Fruit fly (Drosophila melanogaster) whole organism, embryonic: ENCODE measurements around the gene CG13690.

ENCODE experiments used
- Atf6 ChIP-seq: fragments of 200-800 bp; sonication (Bioruptor generic); IDR thresholded peaks from 2 replicates; pipeline ENCODE4 v1.3.6; 2022; ENCODE audit warnings: missing biosample characterization, missing genetic modification characterization
- B-H2 ChIP-seq: fragments of 200-800 bp; sonication (Bioruptor generic); optimal IDR thresholded peaks from 2 replicates; lab custom pipeline; 2018; ENCODE audit warnings: missing biosample characterization, mild to moderate bottlenecking, missing genetic modification characterization
- Bgb ChIP-seq: fragments of 200-800 bp; sonication (Bioruptor generic); IDR thresholded peaks from 2 replicates; pipeline ENCODE4 v1.3.6; 2022; ENCODE audit warnings: missing biosample characterization, missing genetic modification characterization; ENCODE audit not compliant: partially characterized antibody
- Blimp-1 ChIP-seq: fragments of 200-800 bp; sonication (Bioruptor generic); optimal IDR thresholded peaks from 3 replicates; lab custom pipeline; 2018; ENCODE audit warnings: missing biosample characterization, missing genetic modification characterization, mild to moderate bottlenecking, moderate library complexity, missing genetic modification reagents
- CG10209 ChIP-seq: fragments of 200-800 bp; sonication (Bioruptor generic); optimal IDR thresholded peaks from 3 replicates; lab custom pipeline; 2017; ENCODE audit warnings: missing biosample characterization, mild to moderate bottlenecking, missing genetic modification characterization, missing genetic modification reagents
- CG11247 ChIP-seq: fragments of 200-800 bp; sonication (Bioruptor generic); IDR thresholded peaks from 2 replicates; pipeline ENCODE4 v1.3.6; 2022; ENCODE audit warnings: missing biosample characterization, missing genetic modification characterization
- CG12942 ChIP-seq: fragments of 200-800 bp; sonication (Bioruptor generic); optimal IDR thresholded peaks from 3 replicates; lab custom pipeline; 2016; ENCODE audit warnings: missing biosample characterization, missing genetic modification characterization
- CG13775 ChIP-seq: fragments of 200-800 bp; sonication (Bioruptor generic); optimal IDR thresholded peaks from 3 replicates; lab custom pipeline; 2017; ENCODE audit warnings: missing biosample characterization, mild to moderate bottlenecking, missing genetic modification characterization
- CG13894 ChIP-seq: fragments of 200-800 bp; sonication (Bioruptor generic); optimal IDR thresholded peaks from 3 replicates; lab custom pipeline; 2018; ENCODE audit warnings: missing biosample characterization, mild to moderate bottlenecking, missing genetic modification characterization, moderate library complexity
- CG16779 ChIP-seq: fragments of 200-800 bp; sonication (Bioruptor generic); IDR thresholded peaks from 2 replicates; pipeline ENCODE4 v1.3.6; 2022; ENCODE audit warnings: missing biosample characterization, missing genetic modification characterization
- CG17359 ChIP-seq: fragments of 200-800 bp; sonication (Bioruptor generic); optimal IDR thresholded peaks from 3 replicates; lab custom pipeline; 2018; ENCODE audit warnings: missing biosample characterization, mild to moderate bottlenecking, missing genetic modification characterization, moderate library complexity
- CG30020 ChIP-seq: fragments of 200-800 bp; optimal IDR thresholded peaks from 2 replicates; lab custom pipeline; 2019; ENCODE audit warnings: missing biosample characterization, mild to moderate bottlenecking, missing genetic modification characterization, moderate library complexity
- CG3726 ChIP-seq: fragments of 200-800 bp; sonication (Bioruptor generic); IDR thresholded peaks from 3 replicates; pipeline ENCODE4, ENCODE4 v1.3.6; 2022; ENCODE audit warnings: missing biosample characterization, missing genetic modification characterization
- CG43689 ChIP-seq: fragments of 200-800 bp; sonication (Bioruptor generic); IDR thresholded peaks from 2 replicates; pipeline ENCODE4 v1.3.6; 2022; ENCODE audit warnings: missing biosample characterization, missing genetic modification characterization
- CG5245 ChIP-seq: fragments of 200-800 bp; sonication (Bioruptor generic); optimal IDR thresholded peaks from 3 replicates; lab custom pipeline; 2016; ENCODE audit warnings: missing biosample characterization, missing genetic modification characterization
- CG7556 ChIP-seq: fragments of 200-800 bp; sonication (Bioruptor generic); optimal IDR thresholded peaks from 2 replicates; lab custom pipeline; 2017; ENCODE audit warnings: missing biosample characterization, mild to moderate bottlenecking, missing genetic modification characterization
- CG7839 ChIP-seq: fragments of 200-800 bp; sonication (Bioruptor generic); optimal IDR thresholded peaks from 3 replicates; lab custom pipeline; 2018; ENCODE audit warnings: missing biosample characterization, mild to moderate bottlenecking, missing genetic modification characterization, moderate library complexity
- CG8388 ChIP-seq: fragments of 200-800 bp; sonication (Bioruptor generic); optimal IDR thresholded peaks from 2 replicates; lab custom pipeline; 2019; ENCODE audit warnings: missing biosample characterization, mild to moderate bottlenecking, missing genetic modification characterization, moderate library complexity
- CG8944 ChIP-seq: fragments of 200-800 bp; sonication (Bioruptor generic); optimal IDR thresholded peaks from 3 replicates; lab custom pipeline; 2016; ENCODE audit warnings: missing biosample characterization, missing genetic modification characterization
- CG9797 ChIP-seq: fragments of 200-800 bp; sonication (Bioruptor generic); optimal IDR thresholded peaks from 3 replicates; lab custom pipeline; 2018; ENCODE audit warnings: missing biosample characterization, mild to moderate bottlenecking, missing genetic modification characterization
- CG9932 ChIP-seq: fragments of 200-800 bp; sonication (Bioruptor generic); IDR thresholded peaks from 2 replicates; pipeline ENCODE4 v1.3.6; 2022; ENCODE audit warnings: missing biosample characterization, missing genetic modification characterization
- E2f2 ChIP-seq: fragments of 200-800 bp; sonication (Bioruptor generic); IDR thresholded peaks from 2 replicates; pipeline ENCODE4 v1.3.6; 2022; ENCODE audit warnings: missing biosample characterization, missing genetic modification characterization
- H2.0 ChIP-seq: fragments of 200-800 bp; sonication (Bioruptor generic); IDR thresholded peaks from 2 replicates; pipeline ENCODE4 v1.3.6; 2022; ENCODE audit warnings: missing biosample characterization, missing genetic modification characterization
- HLHmδ ChIP-seq: fragments of 200-800 bp; sonication (Bioruptor generic); optimal IDR thresholded peaks from 2 replicates; lab custom pipeline; 2018; ENCODE audit warnings: missing biosample characterization, mild to moderate bottlenecking, missing genetic modification characterization, moderate library complexity
- Hey ChIP-seq: fragments of 200-800 bp; sonication (Bioruptor generic); optimal IDR thresholded peaks from 3 replicates; lab custom pipeline; 2018; ENCODE audit warnings: missing biosample characterization, mild to moderate bottlenecking, missing genetic modification characterization
- HmgZ ChIP-seq: fragments of 200-800 bp; sonication (Bioruptor generic); optimal IDR thresholded peaks from 2 replicates; lab custom pipeline; 2018; ENCODE audit warnings: missing biosample characterization, mild to moderate bottlenecking, missing genetic modification characterization
- Hr39 ChIP-seq: fragments of >200 bp; optimal IDR thresholded peaks from 2 replicates; lab custom pipeline; 2017
- Hr78 ChIP-seq, 2 experiments: fragments of 200-800 bp in 1 of 2; fragments of >200 bp in 1 of 2; sonication (Bioruptor generic) in 1 of 2; optimal IDR thresholded peaks; 2 replicates each; lab custom pipeline; 2017 to 2019; ENCODE audit warnings: missing biosample characterization in 2 of 2, missing genetic modification characterization in 2 of 2, mild to moderate bottlenecking in 1 of 2, moderate library complexity in 1 of 2
- Med ChIP-seq: fragments of 200-800 bp; sonication (Bioruptor generic); peaks from one replicate; lab custom pipeline; 2016; ENCODE audit warnings: missing biosample characterization, missing genetic modification characterization, mild to moderate bottlenecking, inconsistent platforms, moderate library complexity
- NfI ChIP-seq: fragments of 200-800 bp; sonication (Bioruptor generic); optimal IDR thresholded peaks from 3 replicates; lab custom pipeline; 2018; ENCODE audit warnings: missing biosample characterization, mild to moderate bottlenecking, missing genetic modification characterization, moderate library complexity
- Scr ChIP-seq: fragments of 200-800 bp; sonication (Bioruptor generic); IDR thresholded peaks from 2 replicates; pipeline ENCODE4 v1.3.6; 2022; ENCODE audit warnings: missing biosample characterization, missing genetic modification characterization; ENCODE audit not compliant: partially characterized antibody
- Stat92E ChIP-seq, 3 experiments: fragments of >200 bp in 2 of 3; fragments of 200-800 bp in 1 of 3; sonication (Bioruptor generic) in 1 of 3; optimal IDR thresholded peaks; 2 replicates each; lab custom pipeline; 2017 to 2019; ENCODE audit warnings: missing biosample characterization in 3 of 3, missing genetic modification characterization in 3 of 3, mild to moderate bottlenecking in 1 of 3, moderate library complexity in 1 of 3
- Vsx1 ChIP-seq: fragments of 200-800 bp; sonication (Bioruptor generic); optimal IDR thresholded peaks from 2 replicates; lab custom pipeline; 2017; ENCODE audit warnings: missing biosample characterization, mild to moderate bottlenecking, missing genetic modification characterization, missing genetic modification reagents
- abd-A ChIP-seq: fragments of 200-800 bp; sonication (Bioruptor generic); optimal IDR thresholded peaks from 3 replicates; lab custom pipeline; 2019; ENCODE audit warnings: missing biosample characterization, mild to moderate bottlenecking, missing genetic modification characterization, moderate library complexity
- cad ChIP-seq: fragments of >200 bp; optimal IDR thresholded peaks from 2 replicates; lab custom pipeline; 2017; ENCODE audit warnings: missing biosample characterization, missing genetic modification characterization
- cg ChIP-seq: fragments of 200-800 bp; sonication (Bioruptor generic); optimal IDR thresholded peaks from 3 replicates; lab custom pipeline; 2019; ENCODE audit warnings: missing biosample characterization, mild to moderate bottlenecking, missing genetic modification characterization, moderate library complexity
- chif ChIP-seq, 2 experiments: fragments of 200-800 bp; sonication (Bioruptor generic); optimal IDR thresholded peaks; 3 replicates each; lab custom pipeline; 2016; ENCODE audit warnings: missing biosample characterization in 2 of 2, missing genetic modification characterization in 2 of 2
- crp ChIP-seq, 2 experiments: fragments of 200-800 bp; sonication (Bioruptor generic); optimal IDR thresholded peaks; 2 replicates in 1 of 2; 3 replicates in 1 of 2; lab custom pipeline; 2017; ENCODE audit warnings: missing biosample characterization in 2 of 2, missing genetic modification characterization in 2 of 2, mild to moderate bottlenecking in 1 of 2, moderate library complexity in 1 of 2
- dmrt99B ChIP-seq: fragments of 200-800 bp; sonication (Bioruptor generic); optimal IDR thresholded peaks from 2 replicates; lab custom pipeline; 2018; ENCODE audit warnings: missing biosample characterization, mild to moderate bottlenecking, missing genetic modification characterization, moderate library complexity
- dysf ChIP-seq: fragments of 200-800 bp; sonication (Bioruptor generic); IDR thresholded peaks from 3 replicates; pipeline ENCODE4 v1.3.6; 2022; ENCODE audit warnings: missing biosample characterization, missing genetic modification characterization
- gce ChIP-seq: fragments of 200-800 bp; sonication (Bioruptor generic); IDR thresholded peaks from 3 replicates; pipeline ENCODE4 v1.3.6; 2022; ENCODE audit warnings: missing biosample characterization, missing genetic modification characterization
- gro ChIP-seq: fragments of 200-800 bp; sonication (Bioruptor generic); optimal IDR thresholded peaks from 2 replicates; lab custom pipeline; 2016; ENCODE audit warnings: missing biosample characterization, missing genetic modification characterization
- h ChIP-seq: fragments of >200 bp; optimal IDR thresholded peaks from 2 replicates; lab custom pipeline; 2017
- jumu ChIP-seq: fragments of 200-800 bp; sonication (Bioruptor generic); optimal IDR thresholded peaks from 3 replicates; lab custom pipeline; 2016; ENCODE audit warnings: missing biosample characterization, missing genetic modification characterization
- pita ChIP-seq: fragments of 200-800 bp; sonication (Bioruptor generic); optimal IDR thresholded peaks from 2 replicates; lab custom pipeline; 2017; ENCODE audit warnings: missing biosample characterization, mild to moderate bottlenecking, missing genetic modification characterization
- sd ChIP-seq: fragments of 200-800 bp; sonication (Bioruptor generic); optimal IDR thresholded peaks from 3 replicates; lab custom pipeline; 2018; ENCODE audit warnings: missing biosample characterization, mild to moderate bottlenecking, missing genetic modification characterization, moderate library complexity
- tgo ChIP-seq: fragments of 200-800 bp; sonication (Bioruptor generic); IDR thresholded peaks from 3 replicates; pipeline ENCODE4 v1.3.6; 2022; ENCODE audit warnings: missing biosample characterization, missing genetic modification characterization
- tna ChIP-seq: fragments of 200-800 bp; sonication (Bioruptor generic); IDR thresholded peaks from 2 replicates; pipeline ENCODE4 v1.3.6; 2022; ENCODE audit warnings: missing biosample characterization, missing genetic modification characterization; ENCODE audit not compliant: partially characterized antibody
- trem ChIP-seq: fragments of 200-800 bp; optimal IDR thresholded peaks from 3 replicates; lab custom pipeline; 2019; ENCODE audit warnings: missing biosample characterization, mild to moderate bottlenecking, missing genetic modification characterization, moderate library complexity

Gene CG13690

dm6 chr2L:403627-404575, 15.6 kb downstream of the CG13690 start, which contains the start of gene Polr1B (continued):
- TF ChIP-seq gro (no peak), CG8944 (GFP tag; lab: Kevin White, UChicago) (no peak), CG7839 (no peak), CG5245 (GFP tag; lab: Kevin White, UChicago) (no peak), chif (GFP tag; optimal IDR thresholded peaks at IDR 0.05; lab: Kevin White, UChicago) (no peak), crp (GFP tag; optimal IDR thresholded peaks at IDR 0.05; lab: Kevin White, UChicago) (peak; percentile 85 to 98), Med (GFP tag; lab: Kevin White, UChicago) (peak; percentile 51), Atf6 (GFP tag; lab: Robert Waterston, UW) (no peak), dmrt99B (tag; lab: Kevin White, UChicago) (no peak), CG11247 (no peak), CG13894 (no peak), Hr39 (lab: Kevin White, UChicago) (no peak), trem (tag; lab: Kevin White, UChicago) (peak; percentile 100), Hey (tag; lab: Kevin White, UChicago) (no peak), CG10209 (GFP tag; lab: Kevin White, UChicago) (no peak), gce (GFP tag; lab: Robert Waterston, UW) (no peak), HLHmδ (GFP tag; lab: Kevin White, UChicago) (no peak), Scr (GFP tag; lab: Robert Waterston, UW) (peak; percentile 69), CG3726 (GFP tag; lab: Robert Waterston, UW) (no peak), Bgb (GFP tag; lab: Robert Waterston, UW) (peak; percentile 55), Vsx1 (no peak), Stat92E (GFP tag; optimal IDR thresholded peaks at IDR 0.05; lab: Kevin White, UChicago) (peak in 1 of 3 experiments; percentile 48), CG9797 (GFP tag; lab: Kevin White, UChicago) (peak; percentile 21), tgo (GFP tag; lab: Robert Waterston, UW) (no peak), CG13775 (GFP tag; lab: Kevin White, UChicago) (no peak), B-H2 (GFP tag; lab: Kevin White, UChicago) (no peak), CG8388 (GFP tag; lab: Kevin White, UChicago) (no peak), h (lab: Kevin White, UChicago) (no peak), H2.0 (no peak), dysf (no peak), CG7556 (GFP tag; lab: Kevin White, UChicago) (no peak), cad (GFP tag; lab: Kevin White, UChicago) (no peak), pita (GFP tag; lab: Kevin White, UChicago) (no peak), jumu (GFP tag; lab: Kevin White, UChicago) (no peak), CG17359 (no peak), CG43689 (no peak), CG16779 (GFP tag; lab: Robert Waterston, UW) (no peak), NfI (GFP tag; lab: Kevin White, UChicago) (no peak), sd (tag; lab: Kevin White, UChicago) (no peak), HmgZ (peak; percentile 77), CG30020 (no peak), CG9932 (GFP tag; lab: Robert Waterston, UW) (peak; percentile 6; the same call in 1 of the 2 replicates), E2f2 (GFP tag; lab: Robert Waterston, UW) (peak; percentile 93), CG12942 (GFP tag; lab: Kevin White, UChicago) (no peak), Hr78 (GFP tag; optimal IDR thresholded peaks at IDR 0.05; lab: Kevin White, UChicago) (no peak), Blimp-1 (no peak), abd-A (tag; lab: Kevin White, UChicago) (no peak), tna (no peak), cg (GFP tag; lab: Kevin White, UChicago) (no peak)
